Fruit fly (Drosophila melanogaster): Measurements from ENCODE around the gene CG3961.

Gene CG3961

DNA sequence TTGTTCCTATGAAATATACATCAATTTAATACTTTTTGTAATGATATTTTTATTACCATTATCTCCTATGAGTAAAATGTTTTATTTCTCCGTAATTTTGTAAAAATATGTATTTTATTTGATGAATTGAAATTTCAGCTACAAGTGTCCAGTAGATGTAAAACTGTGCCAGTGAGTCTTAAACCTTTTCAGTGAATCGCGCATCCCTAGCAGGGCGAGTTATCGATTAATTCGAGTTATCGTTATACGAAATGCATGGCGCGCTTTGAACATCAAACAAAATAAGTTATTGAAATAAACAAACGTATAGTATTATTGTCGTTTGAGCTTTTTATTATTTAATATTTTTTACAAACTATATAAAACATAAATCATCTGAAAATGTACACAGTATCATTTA is 62.0 kb downstream of the CG3961 start (continued):
- TF ChIP-seq crol (GFP tag; IDR thresholded peaks at IDR 0.05) = no peak
- TF ChIP-seq prd (optimal IDR thresholded peaks at IDR 0.05) = no peak
- TF ChIP-seq prd (GFP tag; IDR thresholded peaks at IDR 0.05) = no peak
- no peak for TF ChIP-seq CG10274 (GFP tag; optimal IDR thresholded peaks at IDR 0.05)
- TF ChIP-seq CG14860 (GFP tag; IDR thresholded peaks at IDR 0.05; ENCODE audit: partially characterized antibody) = 0 out of 3 replicates have a peak, but pooled peaks have one; percentile 47
- peak; percentile 42 for TF ChIP-seq CG2116 (GFP tag; optimal IDR thresholded peaks at IDR 0.05)
- no peak for TF ChIP-seq Sin3A (optimal IDR thresholded peaks at IDR 0.05)
- TF ChIP-seq CG16779 (GFP tag; IDR thresholded peaks at IDR 0.05) = no peak
- no peak for TF ChIP-seq fu2 (GFP tag; optimal IDR thresholded peaks at IDR 0.05)
- TF ChIP-seq mld (GFP tag; IDR thresholded peaks at IDR 0.05; ENCODE audit: partially characterized antibody) = 0 out of 3 replicates have a peak, but pooled peaks have one; percentile 31
- no peak for TF ChIP-seq Hmx (GFP tag; optimal IDR thresholded peaks at IDR 0.05)
- no peak for TF ChIP-seq CG10209 (GFP tag; optimal IDR thresholded peaks at IDR 0.05)
- TF ChIP-seq knrl (GFP tag; IDR thresholded peaks at IDR 0.05; ENCODE audit: partially characterized antibody) = peak; percentile 70
- no peak for TF ChIP-seq otp (GFP tag; IDR thresholded peaks at IDR 0.05)
- TF ChIP-seq ewg (GFP tag; optimal IDR thresholded peaks at IDR 0.05) = no peak
- peak; percentile 74 for TF ChIP-seq bbx (GFP tag; IDR thresholded peaks at IDR 0.05; ENCODE audit: partially characterized antibody)
- TF ChIP-seq dan (GFP tag; IDR thresholded peaks at IDR 0.05) = no peak
- peak; percentile 54 for TF ChIP-seq hbn (GFP tag; IDR thresholded peaks at IDR 0.05; ENCODE audit: partially characterized antibody)
- TF ChIP-seq Dp (GFP tag; optimal IDR thresholded peaks at IDR 0.05) = peak; percentile 99
- TF ChIP-seq run (tag; optimal IDR thresholded peaks at IDR 0.05) = no peak
- peak; percentile 78 for TF ChIP-seq HLH4C (GFP tag; IDR thresholded peaks at IDR 0.05; ENCODE audit: partially characterized antibody)
- TF ChIP-seq ranshi (GFP tag; IDR thresholded peaks at IDR 0.05) = no peak
- no peak for TF ChIP-seq CG9727 (GFP tag; optimal IDR thresholded peaks at IDR 0.05)
- peak; percentile 88 for TF ChIP-seq Sry-δ (GFP tag; optimal IDR thresholded peaks at IDR 0.05)
- TF ChIP-seq CG15269 (tag; optimal IDR thresholded peaks at IDR 0.05) = no peak
- no peak for TF ChIP-seq Lim3 (GFP tag; IDR thresholded peaks at IDR 0.05)
- TF ChIP-seq CG9797 (GFP tag; optimal IDR thresholded peaks at IDR 0.05) = no peak
- TF ChIP-seq abd-A (tag; optimal IDR thresholded peaks at IDR 0.05) = no peak
- peak; percentile 7 for TF ChIP-seq CG2120 (GFP tag; optimal IDR thresholded peaks at IDR 0.05)
- TF ChIP-seq gt (GFP tag; IDR thresholded peaks at IDR 0.05) = no peak
- TF ChIP-seq HLH54F (GFP tag; optimal IDR thresholded peaks at IDR 0.05) = no peak
- no peak for TF ChIP-seq CG4707 (GFP tag; optimal IDR thresholded peaks at IDR 0.05)
- TF ChIP-seq slp2 (GFP tag; optimal IDR thresholded peaks at IDR 0.05) = no peak
- TF ChIP-seq CG10431 (GFP tag; optimal IDR thresholded peaks at IDR 0.05) = no peak
- peak; percentile 74 for TF ChIP-seq CG6854 (GFP tag; optimal IDR thresholded peaks at IDR 0.05)
- TF ChIP-seq Mad (GFP tag; optimal IDR thresholded peaks at IDR 0.05) = peak; percentile 2
- TF ChIP-seq NC2β (GFP tag; optimal IDR thresholded peaks at IDR 0.05) = no peak
- TF ChIP-seq lilli (GFP tag; optimal IDR thresholded peaks at IDR 0.05) = peak; percentile 8
- peak; percentile 68 for TF ChIP-seq unc-4 (GFP tag; IDR thresholded peaks at IDR 0.05; ENCODE audit: partially characterized antibody)
- peak; percentile 27 for TF ChIP-seq CG12659 (GFP tag; optimal IDR thresholded peaks at IDR 0.05)
- peak; percentile 43; the same call in 1 of the 2 replicates for TF ChIP-seq sna (GFP tag; IDR thresholded peaks at IDR 0.05; ENCODE audit: partially characterized antibody)
- peak; percentile 97 for TF ChIP-seq scrt (GFP tag; optimal IDR thresholded peaks at IDR 0.05)
- no peak for TF ChIP-seq Atf-2 (GFP tag; optimal IDR thresholded peaks at IDR 0.05)
- TF ChIP-seq CG16813 (GFP tag; IDR thresholded peaks at IDR 0.05; ENCODE audit: partially characterized antibody) = peak; percentile 60
- TF ChIP-seq kah (GFP tag; optimal IDR thresholded peaks at IDR 0.05) = peak; percentile 99
- no peak for TF ChIP-seq Blimp-1 (GFP tag; optimal IDR thresholded peaks at IDR 0.05)
- TF ChIP-seq mam (GFP tag; optimal IDR thresholded peaks at IDR 0.05) = no peak
- no peak for TF ChIP-seq h (optimal IDR thresholded peaks at IDR 0.05)
- no peak for TF ChIP-seq CG14441 (GFP tag; IDR thresholded peaks at IDR 0.05)
- no peak for TF ChIP-seq CG11695 (GFP tag; IDR thresholded peaks at IDR 0.05)
- no peak for TF ChIP-seq CG4282 (GFP tag; optimal IDR thresholded peaks at IDR 0.05)

All from whole organism, embryonic.